Worm (Caenorhabditis elegans) whole organism, L4 larva: ENCODE data around the gene Y71H2AM.20.

Source experiments
- F10B5.3 ChIP-seq: sonication (generic microtip); optimal IDR thresholded peaks from 2 replicates; lab custom pipeline; 2016; ENCODE audit warnings: mild to moderate bottlenecking, missing genetic modification characterization, missing compliant biosample characterization
- F26F4.8 ChIP-seq: fragments of 200-800 bp; sonication (Bioruptor generic); conservative IDR thresholded peaks from 2 replicates; pipeline ENCODE4 v1.3.6; 2022; ENCODE audit warnings: missing genetic modification characterization, missing compliant biosample characterization
- F37D6.2 ChIP-seq: sonication (generic microtip); optimal IDR thresholded peaks from 2 replicates; lab custom pipeline; 2016; ENCODE audit warnings: mild to moderate bottlenecking, missing genetic modification characterization, missing compliant biosample characterization
- T20F7.1 ChIP-seq: fragments of 200-800 bp; sonication (Bioruptor generic); optimal IDR thresholded peaks from 2 replicates; lab custom pipeline; 2018; ENCODE audit warnings: mild to moderate bottlenecking, missing genetic modification characterization, missing compliant biosample characterization
- Y105C5A.15 ChIP-seq: fragments of 200-800 bp; sonication (Bioruptor generic); IDR thresholded peaks from 2 replicates; pipeline ENCODE4 v1.3.6; 2022; ENCODE audit warnings: missing genetic modification characterization, missing compliant biosample characterization
- Y48G9A.11 ChIP-seq: fragments of 200-800 bp; sonication (Bioruptor generic); IDR thresholded peaks from 2 replicates; pipeline ENCODE4 v1.3.6; 2022; ENCODE audit warnings: missing genetic modification reagents, missing genetic modification characterization, missing compliant biosample characterization
- ZK337.2 ChIP-seq: fragments of 200-800 bp; sonication (Bioruptor generic); IDR thresholded peaks from 2 replicates; pipeline ENCODE4 v1.3.6; 2022; ENCODE audit warnings: missing genetic modification reagents, missing genetic modification characterization, missing compliant biosample characterization
- ama-1 ChIP-seq: fragments of 150-350 bp; optimal IDR thresholded peaks from 2 replicates; lab custom pipeline; 2014; ENCODE audit warnings: inconsistent platforms, mixed read lengths
- ces-1 ChIP-seq: fragments of 150-350 bp; sonication (generic microtip); optimal IDR thresholded peaks from 4 replicates; lab custom pipeline; 2014; ENCODE audit warnings: missing biosample characterization, missing genetic modification reagents, missing genetic modification characterization
- ctbp-1 ChIP-seq: fragments of 200-800 bp; sonication (Bioruptor generic); IDR thresholded peaks from 2 replicates; pipeline ENCODE4 v1.3.6; 2022; ENCODE audit warnings: missing genetic modification reagents, missing genetic modification characterization, missing compliant biosample characterization
- daf-8 ChIP-seq: fragments of 200-800 bp; sonication (Bioruptor generic); IDR thresholded peaks from 2 replicates; pipeline ENCODE4 v1.3.6; 2022; ENCODE audit warnings: missing genetic modification characterization, missing compliant biosample characterization
- dmd-6 ChIP-seq: fragments of 200-800 bp; sonication (Bioruptor generic); IDR thresholded peaks from 2 replicates; pipeline ENCODE4 v1.3.6; 2022; ENCODE audit warnings: missing genetic modification reagents, missing genetic modification characterization, missing compliant biosample characterization
- duxl-1 ChIP-seq: sonication (generic microtip); optimal IDR thresholded peaks from 2 replicates; lab custom pipeline; 2016; ENCODE audit warnings: mild to moderate bottlenecking, missing genetic modification characterization, moderate library complexity, missing compliant biosample characterization; ENCODE audit not compliant: poor library complexity
- egl-27 ChIP-seq: sonication (generic microtip); optimal IDR thresholded peaks from 3 replicates; lab custom pipeline; 2017; ENCODE audit warnings: missing biosample characterization, missing genetic modification reagents, missing genetic modification characterization
- fkh-10 ChIP-seq: fragments of 150-350 bp; optimal IDR thresholded peaks from 2 replicates; lab custom pipeline; 2014; ENCODE audit warnings: missing biosample characterization, missing genetic modification reagents, missing genetic modification characterization
- fos-1 ChIP-seq: fragments of 150-350 bp; optimal IDR thresholded peaks from 2 replicates; lab custom pipeline; 2014; ENCODE audit warnings: missing biosample characterization, missing genetic modification characterization
- hif-1 ChIP-seq, 2 experiments: sonication (generic microtip); optimal IDR thresholded peaks; 2 replicates each; lab custom pipeline; 2016 to 2017; ENCODE audit warnings: missing compliant biosample characterization in 2 of 2, missing genetic modification characterization in 2 of 2, missing genetic modification reagents in 2 of 2, missing genotype in 2 of 2, mild to moderate bottlenecking in 1 of 2
- hlh-11 ChIP-seq: fragments of 200-800 bp; sonication (Bioruptor generic); optimal IDR thresholded peaks from 2 replicates; lab custom pipeline; 2018; ENCODE audit warnings: mild to moderate bottlenecking, missing genetic modification characterization, missing compliant biosample characterization
- hmg-1.1 ChIP-seq: fragments of 200-800 bp; sonication (Bioruptor generic); IDR thresholded peaks from 2 replicates; pipeline ENCODE4 v1.3.6; 2022; ENCODE audit warnings: missing genetic modification reagents, missing genetic modification characterization, missing compliant biosample characterization
- lim-7 ChIP-seq: fragments of 200-800 bp; sonication (Bioruptor generic); IDR thresholded peaks from 2 replicates; pipeline ENCODE4 v1.3.6; 2022; ENCODE audit warnings: missing genetic modification characterization, missing compliant biosample characterization
- lin-1 ChIP-seq: fragments of 200-800 bp; sonication (Bioruptor generic); IDR thresholded peaks from 2 replicates; pipeline ENCODE4 v1.3.6; 2022; ENCODE audit warnings: missing genetic modification reagents, missing genetic modification characterization, missing compliant biosample characterization
- lin-13 ChIP-seq: fragments of 150-350 bp; optimal IDR thresholded peaks from 2 replicates; lab custom pipeline; 2014; ENCODE audit warnings: missing biosample characterization, missing genetic modification reagents, missing genetic modification characterization
- lin-15B ChIP-seq: fragments of 150-350 bp; sonication (generic microtip); optimal IDR thresholded peaks from 3 replicates; lab custom pipeline; 2014; ENCODE audit warnings: missing biosample characterization, missing genetic modification characterization
- lin-29 ChIP-seq: fragments of 200-800 bp; sonication (Bioruptor generic); IDR thresholded peaks from 2 replicates; pipeline ENCODE4 v1.3.6; 2022; ENCODE audit warnings: missing genetic modification reagents, missing genetic modification characterization, missing compliant biosample characterization
- lir-3 ChIP-seq: sonication (generic microtip); optimal IDR thresholded peaks from 2 replicates; lab custom pipeline; 2016; ENCODE audit warnings: mild to moderate bottlenecking, missing genetic modification characterization, missing compliant biosample characterization
- madf-9 ChIP-seq: fragments of 200-800 bp; sonication (Bioruptor generic); conservative IDR thresholded peaks from 2 replicates; pipeline ENCODE4 v1.3.6; 2022; ENCODE audit warnings: missing genetic modification reagents, missing genetic modification characterization, missing compliant biosample characterization
- mdl-1 ChIP-seq, 2 experiments: fragments of 150-350 bp in 1 of 2; sonication (generic microtip) in 1 of 2; optimal IDR thresholded peaks; 2 replicates each; lab custom pipeline; 2014 to 2017; ENCODE audit warnings: missing biosample characterization in 2 of 2, missing genetic modification characterization in 2 of 2
- mdt-29 ChIP-seq: fragments of 200-800 bp; sonication (Bioruptor generic); IDR thresholded peaks from 2 replicates; pipeline ENCODE4 v1.3.6; 2022; ENCODE audit warnings: missing genetic modification reagents, missing genetic modification characterization, missing compliant biosample characterization
- mep-1 ChIP-seq: fragments of 150-350 bp; sonication (generic microtip); optimal IDR thresholded peaks from 3 replicates; lab custom pipeline; 2014; ENCODE audit warnings: missing biosample characterization, missing genetic modification characterization
- mes-2 ChIP-seq: sonication (generic microtip); optimal IDR thresholded peaks from 2 replicates; lab custom pipeline; 2016; ENCODE audit warnings: missing genotype, mild to moderate bottlenecking, missing genetic modification characterization, missing compliant biosample characterization; ENCODE audit not compliant: poor library complexity, severe bottlenecking
- nhr-10 ChIP-seq: fragments of 150-350 bp; optimal IDR thresholded peaks from 2 replicates; lab custom pipeline; 2014; ENCODE audit warnings: missing biosample characterization, missing genetic modification characterization
- nhr-102 ChIP-seq: sonication (generic microtip); optimal IDR thresholded peaks from 2 replicates; lab custom pipeline; 2016; ENCODE audit warnings: mild to moderate bottlenecking, missing genetic modification characterization, moderate library complexity, missing compliant biosample characterization
- nhr-111 ChIP-seq: fragments of 200-800 bp; sonication (Bioruptor generic); optimal IDR thresholded peaks from 2 replicates; lab custom pipeline; 2018; ENCODE audit warnings: mild to moderate bottlenecking, missing genetic modification characterization, missing compliant biosample characterization
- nhr-237 ChIP-seq: sonication (generic microtip); optimal IDR thresholded peaks from 2 replicates; lab custom pipeline; 2017; ENCODE audit warnings: missing biosample characterization, missing genetic modification characterization
- nhr-25 ChIP-seq: sonication (generic microtip); optimal IDR thresholded peaks from 2 replicates; lab custom pipeline; 2017; ENCODE audit warnings: missing genetic modification characterization, mild to moderate bottlenecking, missing compliant biosample characterization, antibody characterized with exemption, moderate library complexity, borderline replicate concordance; ENCODE audit not compliant: insufficient read depth
- nhr-6 ChIP-seq: fragments of 150-350 bp; optimal IDR thresholded peaks from 2 replicates; lab custom pipeline; 2014; ENCODE audit warnings: missing biosample characterization, missing genetic modification characterization
- pha-4 ChIP-seq, 2 experiments: fragments of 150-350 bp in 1 of 2; fragments of 200-800 bp in 1 of 2; sonication (Bioruptor generic) in 1 of 2; IDR thresholded peaks in 1 of 2; optimal IDR thresholded peaks in 1 of 2; 2 replicates each; pipeline versions ENCODE4 v1.3.6 to Lab custom; 2014 to 2022; ENCODE audit warnings: missing genetic modification characterization in 2 of 2, missing genetic modification reagents in 2 of 2, missing biosample characterization in 1 of 2, missing compliant biosample characterization in 1 of 2
- php-3 ChIP-seq: fragments of 200-800 bp; sonication (Bioruptor generic); IDR thresholded peaks from 2 replicates; pipeline ENCODE4 v1.3.6; 2022; ENCODE audit warnings: missing genetic modification reagents, missing genetic modification characterization, missing compliant biosample characterization
- saeg-2 ChIP-seq: fragments of 200-800 bp; sonication (Bioruptor generic); IDR thresholded peaks from 2 replicates; pipeline ENCODE4 v1.3.6; 2022; ENCODE audit warnings: missing genetic modification reagents, missing genetic modification characterization, missing compliant biosample characterization
- sdz-12 ChIP-seq: fragments of 200-800 bp; sonication (Bioruptor generic); optimal IDR thresholded peaks from 2 replicates; lab custom pipeline; 2018; ENCODE audit warnings: mild to moderate bottlenecking, missing genetic modification characterization, missing compliant biosample characterization
- set-16 ChIP-seq: fragments of 200-800 bp; sonication (Bioruptor generic); IDR thresholded peaks from 2 replicates; pipeline ENCODE4 v1.3.6; 2022; ENCODE audit warnings: missing genetic modification reagents, missing genetic modification characterization, missing compliant biosample characterization
- snpc-1.2 ChIP-seq: fragments of 200-800 bp; sonication (Bioruptor generic); IDR thresholded peaks from 2 replicates; pipeline ENCODE4 v1.3.6; 2022; ENCODE audit warnings: missing genetic modification reagents, missing genetic modification characterization, missing compliant biosample characterization
- spr-3 ChIP-seq: fragments of 200-800 bp; sonication (Bioruptor generic); optimal IDR thresholded peaks from 2 replicates; lab custom pipeline; 2018; ENCODE audit warnings: mild to moderate bottlenecking, missing genetic modification characterization, missing compliant biosample characterization
- tag-97 ChIP-seq: fragments of 200-800 bp; sonication (Bioruptor generic); IDR thresholded peaks from 2 replicates; pipeline ENCODE4 v1.3.6; 2022; ENCODE audit warnings: missing genetic modification characterization, missing compliant biosample characterization
- tra-1 ChIP-seq: fragments of 200-800 bp; sonication (Bioruptor generic); IDR thresholded peaks from 2 replicates; pipeline ENCODE4 v1.3.6; 2022; ENCODE audit warnings: missing genetic modification reagents, missing genetic modification characterization, missing compliant biosample characterization
- unc-130 ChIP-seq: sonication (generic microtip); optimal IDR thresholded peaks from 2 replicates; lab custom pipeline; 2016; ENCODE audit warnings: missing genetic modification reagents, missing genetic modification characterization, missing compliant biosample characterization
- zfp-2 ChIP-seq: sonication (generic microtip); optimal IDR thresholded peaks from 2 replicates; lab custom pipeline; 2016; ENCODE audit warnings: mild to moderate bottlenecking, missing genetic modification characterization, missing compliant biosample characterization
- zip-2 ChIP-seq: fragments of 150-350 bp; optimal IDR thresholded peaks from 2 replicates; lab custom pipeline; 2014; ENCODE audit warnings: missing biosample characterization, missing genetic modification characterization
- ztf-11 ChIP-seq: fragments of 150-350 bp; optimal IDR thresholded peaks from 2 replicates; lab custom pipeline; 2014; ENCODE audit warnings: missing biosample characterization, missing genetic modification characterization
- ztf-7 ChIP-seq: fragments of 150-350 bp; optimal IDR thresholded peaks from 2 replicates; lab custom pipeline; 2014; ENCODE audit warnings: missing biosample characterization, missing genetic modification characterization

Y71H2AM.20 gene

ce11 chrIII:2785840-2786239, at the start of gene Y71H2AM.20:
Gene Y71H2AM.20 (minus strand): TSS chrIII:2785948.
- TF ChIP-seq F37D6.2 (tag; lab: Kevin White, UChicago), result peak; percentile 86
- TF ChIP-seq hlh-11 (tag; lab: Kevin White, UChicago), result peak; percentile 91
- TF ChIP-seq ztf-11 (tag; lab: Kevin White, UChicago), result no peak
- peak; percentile 81 for TF ChIP-seq madf-9 (GFP tag; lab: Robert Waterston, UW)
- peak; percentile 97 for TF ChIP-seq fkh-10 (GFP tag; lab: Kevin White, UChicago)
- TF ChIP-seq ctbp-1 (GFP tag; lab: Robert Waterston, UW), result peak; percentile 84
- TF ChIP-seq lin-13 (GFP tag; lab: Kevin White, UChicago), result peak; percentile 98
- peak; percentile 55 for TF ChIP-seq mdt-29 (GFP tag; lab: Robert Waterston, UW)
- TF ChIP-seq lir-3, result no peak
- TF ChIP-seq nhr-10 (tag; lab: Kevin White, UChicago), result peak; percentile 77
- TF ChIP-seq Y105C5A.15 (GFP tag; lab: Robert Waterston, UW), result no peak
- TF ChIP-seq lin-15B (tag; lab: Kevin White, UChicago), result peak; percentile 94
- TF ChIP-seq lin-1, result peak; percentile 29; the same call in 1 of the 2 replicates
- TF ChIP-seq Y48G9A.11 (GFP tag; lab: Robert Waterston, UW), result peak; percentile 47; the same call in 1 of the 2 replicates
- TF ChIP-seq nhr-102 (tag; lab: Kevin White, UChicago), result peak; percentile 50
- TF ChIP-seq lim-7, result no peak; the same call in 1 of the 2 replicates
- peak; percentile 98 for TF ChIP-seq nhr-6 (tag; lab: Kevin White, UChicago)
- peak in 1 of 2 experiments; percentile 79 for TF ChIP-seq mdl-1 (tag; optimal IDR thresholded peaks at IDR 0.05; lab: Kevin White, UChicago)
- TF ChIP-seq T20F7.1 (GFP tag; lab: Kevin White, UChicago), result peak; percentile 91
- TF ChIP-seq spr-3 (GFP tag; lab: Kevin White, UChicago), result peak; percentile 26
- TF ChIP-seq dmd-6, result peak; percentile 91
- no peak for TF ChIP-seq tag-97 (GFP tag; lab: Robert Waterston, UW)
- TF ChIP-seq ZK337.2 (GFP tag; lab: Robert Waterston, UW), result no peak
- TF ChIP-seq nhr-111 (GFP tag; lab: Kevin White, UChicago), result no peak
- TF ChIP-seq duxl-1, result peak; percentile 80
- peak; percentile 73 for TF ChIP-seq zip-2 (tag; lab: Kevin White, UChicago)
- TF ChIP-seq egl-27 (tag; lab: Kevin White, UChicago), result no peak
- TF ChIP-seq mep-1 (tag; lab: Kevin White, UChicago), result peak; percentile 99
- no peak for TF ChIP-seq daf-8 (GFP tag; lab: Robert Waterston, UW)
- TF ChIP-seq F26F4.8 (GFP tag; lab: Robert Waterston, UW), result no peak
- no peak for TF ChIP-seq sdz-12 (GFP tag; lab: Kevin White, UChicago)
- TF ChIP-seq zfp-2 (tag; lab: Kevin White, UChicago), result peak; percentile 81
- TF ChIP-seq F10B5.3 (tag; lab: Kevin White, UChicago), result no peak
- peak; percentile 57 for TF ChIP-seq php-3 (GFP tag; lab: Robert Waterston, UW)
- peak; percentile 24 to 85 for TF ChIP-seq hif-1 (tag; optimal IDR thresholded peaks at IDR 0.05; lab: Kevin White, UChicago)
- peak; percentile 44; the same call in 1 of the 2 replicates for TF ChIP-seq tra-1 (GFP tag; lab: Robert Waterston, UW)
- TF ChIP-seq ces-1 (GFP tag; lab: Kevin White, UChicago), result peak; percentile 76
- TF ChIP-seq saeg-2 (GFP tag; lab: Robert Waterston, UW), result 0 out of 2 replicates have a peak, but pooled peaks have one; percentile 49
- TF ChIP-seq pha-4 (GFP tag; IDR thresholded peaks at IDR 0.05; lab: Robert Waterston, UW), result peak; percentile 77; the same call in 1 of the 2 replicates
- TF ChIP-seq pha-4 (tag; optimal IDR thresholded peaks at IDR 0.05; lab: Kevin White, UChicago), result peak; percentile 98
- TF ChIP-seq lin-29 (GFP tag; lab: Robert Waterston, UW), result peak; percentile 57; the same call in 1 of the 2 replicates
- peak; percentile 94 for TF ChIP-seq nhr-25 (tag; lab: Kevin White, UChicago)
- TF ChIP-seq ztf-7 (tag; lab: Kevin White, UChicago), result peak; percentile 86
- TF ChIP-seq mes-2 (tag; lab: Kevin White, UChicago), result peak; percentile 97
- no peak for TF ChIP-seq fos-1 (tag; lab: Kevin White, UChicago)
- TF ChIP-seq set-16 (GFP tag; lab: Robert Waterston, UW), result no peak
- peak; percentile 94 for TF ChIP-seq hmg-1.1 (GFP tag; lab: Robert Waterston, UW)
- TF ChIP-seq unc-130 (GFP tag; lab: Kevin White, UChicago), result peak; percentile 91
- TF ChIP-seq nhr-237, result peak; percentile 69
- TF ChIP-seq ama-1 (lab: Kevin White, UChicago), result peak; percentile 81
- TF ChIP-seq snpc-1.2 (GFP tag; lab: Robert Waterston, UW), result no peak
